Worm (Caenorhabditis elegans) whole organism, young adult: Measurements from ENCODE around the gene F35H12.1.

Experiments used
- B0261.1 ChIP-seq: sonication (generic microtip); optimal IDR thresholded peaks from 2 replicates; lab custom pipeline; 2016; ENCODE audit warnings: mild to moderate bottlenecking, missing genetic modification characterization, moderate library complexity, missing compliant biosample characterization
- C17E4.6 ChIP-seq: fragments of 200-800 bp; sonication (Bioruptor generic); IDR thresholded peaks from 2 replicates; pipeline ENCODE4 v1.3.6; 2022; ENCODE audit warnings: missing genetic modification reagents, missing genetic modification characterization, missing compliant biosample characterization
- F52B5.7 ChIP-seq: sonication (generic microtip); optimal IDR thresholded peaks from 2 replicates; lab custom pipeline; 2016; ENCODE audit warnings: mild to moderate bottlenecking, missing genetic modification characterization, missing compliant biosample characterization
- T26A5.8 ChIP-seq: sonication (generic microtip); optimal IDR thresholded peaks from 2 replicates; lab custom pipeline; 2016; ENCODE audit warnings: missing genetic modification characterization, missing compliant biosample characterization
- atf-7 ChIP-seq: sonication (generic microtip); optimal IDR thresholded peaks from 2 replicates; lab custom pipeline; 2017; ENCODE audit warnings: mild to moderate bottlenecking, missing genetic modification characterization, missing compliant biosample characterization
- chd-7 ChIP-seq: sonication (generic microtip); optimal IDR thresholded peaks from 2 replicates; lab custom pipeline; 2016; ENCODE audit warnings: mild to moderate bottlenecking, missing genetic modification characterization, moderate library complexity, missing compliant biosample characterization
- dox-1 ChIP-seq: fragments of 200-800 bp; sonication (Bioruptor generic); IDR thresholded peaks from 2 replicates; pipeline ENCODE4 v1.3.6; 2022; ENCODE audit warnings: missing genetic modification reagents, missing genetic modification characterization, missing compliant biosample characterization
- egl-18 ChIP-seq: fragments of 200-800 bp; sonication (Bioruptor generic); IDR thresholded peaks from 2 replicates; pipeline ENCODE4 v1.3.6; 2022; ENCODE audit warnings: missing genetic modification reagents, missing genetic modification characterization, missing compliant biosample characterization
- lin-26 ChIP-seq: fragments of 200-800 bp; sonication (Bioruptor generic); IDR thresholded peaks from 2 replicates; pipeline ENCODE4 v1.3.6; 2022; ENCODE audit warnings: missing genetic modification reagents, missing genetic modification characterization, missing compliant biosample characterization
- lir-1 ChIP-seq: fragments of 200-800 bp; sonication (Bioruptor generic); conservative IDR thresholded peaks from 2 replicates; pipeline ENCODE4 v1.3.6; 2022; ENCODE audit warnings: missing genetic modification reagents, missing genetic modification characterization, missing compliant biosample characterization
- madf-3 ChIP-seq: fragments of 200-800 bp; sonication (Bioruptor generic); IDR thresholded peaks from 2 replicates; pipeline ENCODE4 v1.3.6; 2022; ENCODE audit warnings: missing genetic modification reagents, missing genetic modification characterization, missing compliant biosample characterization
- mcd-1 ChIP-seq: fragments of 200-800 bp; sonication (Bioruptor generic); IDR thresholded peaks from 2 replicates; pipeline ENCODE4 v1.3.6; 2022; ENCODE audit warnings: missing genetic modification reagents, missing genetic modification characterization, missing compliant biosample characterization
- nfya-2 ChIP-seq: fragments of 200-800 bp; sonication (Bioruptor generic); IDR thresholded peaks from 2 replicates; pipeline ENCODE4 v1.3.6; 2022; ENCODE audit warnings: missing genetic modification reagents, missing genetic modification characterization, missing compliant biosample characterization
- nhr-120 ChIP-seq: fragments of 200-800 bp; sonication (Bioruptor generic); IDR thresholded peaks from 2 replicates; pipeline ENCODE4 v1.3.6; 2022; ENCODE audit warnings: missing genetic modification characterization, missing compliant biosample characterization
- pha-4 ChIP-seq: fragments of 150-350 bp; sonication (generic microtip); optimal IDR thresholded peaks from 2 replicates; lab custom pipeline; 2014; ENCODE audit warnings: missing biosample characterization, missing genetic modification reagents, missing genetic modification characterization
- rpc-1 ChIP-seq, 2 experiments: fragments of 150-350 bp in 1 of 2; sonication (generic microtip) in 1 of 2; optimal IDR thresholded peaks; 2 replicates each; lab custom pipeline; 2014 to 2018; ENCODE audit warnings: missing biosample characterization in 1 of 2, missing genetic modification characterization in 1 of 2, missing genetic modification reagents in 1 of 2, missing genotype in 1 of 2
- snpc-1.3 ChIP-seq: sonication (generic microtip); optimal IDR thresholded peaks from 2 replicates; lab custom pipeline; 2017; ENCODE audit warnings: missing genetic modification characterization, mild to moderate bottlenecking, missing compliant biosample characterization, antibody characterized with exemption, moderate library complexity, missing genotype, missing genetic modification reagents; ENCODE audit not compliant: insufficient read depth
- snpc-3.4 ChIP-seq: sonication (generic microtip); optimal IDR thresholded peaks from 2 replicates; lab custom pipeline; 2017; ENCODE audit warnings: missing genetic modification characterization, mild to moderate bottlenecking, missing compliant biosample characterization, antibody characterized with exemption, moderate library complexity, missing genotype, missing genetic modification reagents
- snpc-4 ChIP-seq, 5 experiments: fragments of 150-350 bp in 1 of 5; sonication (generic microtip) in 4 of 5; optimal IDR thresholded peaks; 2 replicates each; lab custom pipeline; 2014 to 2018; ENCODE audit warnings: missing genetic modification characterization in 5 of 5, missing biosample characterization in 3 of 5, antibody characterized with exemption in 2 of 5, mild to moderate bottlenecking in 2 of 5, missing compliant biosample characterization in 2 of 5, missing genotype in 2 of 5, moderate library complexity in 2 of 5, missing genetic modification reagents in 1 of 5
- somi-1 ChIP-seq: fragments of 200-800 bp; sonication (Bioruptor generic); optimal IDR thresholded peaks from 2 replicates; lab custom pipeline; 2018; ENCODE audit warnings: mild to moderate bottlenecking, missing genetic modification characterization, missing compliant biosample characterization
- tbx-9 ChIP-seq: sonication (generic microtip); optimal IDR thresholded peaks from 2 replicates; lab custom pipeline; 2016; ENCODE audit warnings: borderline replicate concordance, missing genetic modification characterization, inconsistent platforms, missing compliant biosample characterization
- zfh-2 ChIP-seq: fragments of 200-800 bp; sonication (Bioruptor generic); conservative IDR thresholded peaks from 2 replicates; pipeline ENCODE4 v1.3.6; 2022; ENCODE audit warnings: missing genetic modification reagents, missing genetic modification characterization, missing compliant biosample characterization
- zim-3 ChIP-seq: sonication (generic microtip); optimal IDR thresholded peaks from 2 replicates; lab custom pipeline; 2017; ENCODE audit warnings: mild to moderate bottlenecking, missing genetic modification characterization, moderate library complexity, missing compliant biosample characterization

Gene F35H12.1

DNA sequence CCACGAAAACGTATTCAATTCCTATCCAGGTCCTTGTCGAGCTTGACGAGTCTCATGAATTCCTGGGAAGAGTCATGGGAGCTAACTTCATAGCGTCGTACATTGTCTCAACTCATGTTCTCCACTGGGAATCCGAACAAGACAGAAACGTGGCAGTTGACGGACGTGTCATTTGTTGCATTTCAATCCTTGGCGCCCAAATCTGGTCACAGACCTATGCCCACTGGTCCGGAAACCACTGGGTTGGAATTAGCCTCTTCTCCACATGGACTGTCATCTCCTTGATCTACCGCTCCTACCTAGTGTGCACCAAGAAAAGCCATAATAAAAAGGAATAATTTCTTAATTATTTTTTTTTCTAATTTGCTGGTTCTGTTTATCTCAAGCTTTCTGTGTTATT, 49.0 kb downstream of the F35H12.1 start:
- no peak for TF ChIP-seq lin-26 (GFP tag; lab: Robert Waterston, UW)
- 0 out of 2 replicates have a peak, but pooled peaks have one; percentile 56 for TF ChIP-seq nhr-120 (GFP tag; lab: Robert Waterston, UW)
- TF ChIP-seq somi-1 (GFP tag; lab: Kevin White, UChicago) = no peak

ce11 chrX:986463-986862, 52.9 kb downstream of the F35H12.1 start:
- TF ChIP-seq snpc-1.3 (tag; lab: Kevin White, UChicago) (no peak), B0261.1 (tag; lab: Kevin White, UChicago) (no peak), nfya-2 (GFP tag; lab: Robert Waterston, UW) (0 out of 2 replicates have a peak, but pooled peaks have one; percentile 43), T26A5.8 (no peak), zim-3 (peak; percentile 37), lin-26 (GFP tag; lab: Robert Waterston, UW) (no peak), F52B5.7 (tag; lab: Kevin White, UChicago) (no peak), atf-7 (no peak), zfh-2 (GFP tag; lab: Robert Waterston, UW) (peak; percentile 90), rpc-1 (optimal IDR thresholded peaks at IDR 0.05; lab: Kevin White, UChicago) (no peak), rpc-1 (tag; optimal IDR thresholded peaks at IDR 0.05; lab: Kevin White, UChicago) (no peak), C17E4.6 (no peak), pha-4 (tag; lab: Kevin White, UChicago) (no peak), mcd-1 (GFP tag; lab: Robert Waterston, UW) (0 out of 2 replicates have a peak, but pooled peaks have one; percentile 16), chd-7 (tag; lab: Kevin White, UChicago) (no peak), madf-3 (GFP tag; lab: Robert Waterston, UW) (no peak), snpc-3.4 (no peak), dox-1 (GFP tag; lab: Robert Waterston, UW) (0 out of 2 replicates have a peak, but pooled peaks have one; percentile 20), egl-18 (0 out of 2 replicates have a peak, but pooled peaks have one; percentile 11), tbx-9 (tag; lab: Kevin White, UChicago) (no peak), snpc-4 (GFP tag; optimal IDR thresholded peaks at IDR 0.05; lab: Kevin White, UChicago) (peak; percentile 61), snpc-4 (tag; optimal IDR thresholded peaks at IDR 0.05; lab: Kevin White, UChicago) (peak; percentile 37 to 87 (median 72)), lir-1 (GFP tag; lab: Robert Waterston, UW) (no peak)
